Worm (Caenorhabditis elegans) whole organism, dauer: ENCODE data around the gene B0035.13.
"Not testable (repeated sequence)": the region's sequence is repeated elsewhere in the genome, so short reads cannot be mapped to it uniquely, and the experiment has no call there.

Source experiments
- unc-62 ChIP-seq: sonication (generic microtip); optimal IDR thresholded peaks from 2 replicates; lab custom pipeline; 2017; ENCODE audit warnings: missing biosample characterization, missing genetic modification reagents, missing genetic modification characterization

B0035.13 gene

DNA sequence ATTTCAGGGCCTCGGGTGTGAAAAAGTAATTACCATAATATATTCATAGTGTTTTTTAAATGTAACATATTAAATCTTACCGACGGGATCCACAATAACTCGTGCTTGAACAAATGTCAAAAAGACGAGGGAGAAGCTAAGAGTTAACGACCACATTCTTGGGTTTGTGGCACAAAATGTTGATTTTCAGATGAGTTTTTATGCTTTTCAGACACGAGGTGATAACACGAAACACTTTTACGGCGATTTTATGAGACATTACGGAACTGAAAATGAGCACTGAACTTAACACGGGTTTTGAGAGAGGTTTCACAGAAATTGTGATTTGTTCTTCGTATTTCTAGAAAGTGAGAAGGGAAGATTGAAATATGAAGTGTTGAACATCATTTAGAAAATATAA is at the start of gene B0035.13:
Gene B0035.13, minus strand, starts transcription at position 173 of the 400 bp plus-strand sequence.
- TF ChIP-seq unc-62 (GFP tag; lab: Kevin White, UChicago), result no peak

ce11 chrIV:11353946-11354458 is 47.5 kb upstream of the B0035.13 start, which contains the start of gene T01G1.2:
Gene T01G1.2, plus strand, starts transcription at chrIV:11354408.
- no peak for TF ChIP-seq unc-62 (GFP tag; lab: Kevin White, UChicago)

- no peak for TF ChIP-seq unc-62 (GFP tag; lab: Kevin White, UChicago)
Measured at ce11 chrIV:11352768-11353167, 46.2 kb upstream of the B0035.13 start.

DNA sequence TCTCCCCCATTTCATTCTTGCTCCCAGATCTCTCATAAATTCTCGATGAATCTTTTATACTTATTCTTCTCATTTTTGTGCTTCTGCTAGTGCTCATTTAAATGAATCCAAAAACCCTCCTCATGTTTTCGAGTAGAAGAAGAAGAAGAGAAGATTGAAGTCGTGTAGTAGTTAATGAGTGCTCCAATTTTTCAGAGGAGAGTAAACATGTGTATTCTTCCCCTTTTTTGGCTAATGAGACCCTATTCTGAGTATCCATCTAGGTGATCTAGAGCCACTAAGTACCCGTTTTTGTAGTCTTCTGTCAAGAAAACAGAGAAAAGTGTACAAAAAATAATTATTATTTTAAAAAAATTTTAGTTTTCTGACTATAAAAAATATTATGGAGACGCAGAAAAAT is 45.0 kb upstream of the B0035.13 start:
- no peak for TF ChIP-seq unc-62 (GFP tag; lab: Kevin White, UChicago)

- TF ChIP-seq unc-62 (GFP tag; lab: Kevin White, UChicago), result no peak
Measured at ce11 chrIV:11350809-11351208, 44.3 kb upstream of the B0035.13 start.

DNA sequence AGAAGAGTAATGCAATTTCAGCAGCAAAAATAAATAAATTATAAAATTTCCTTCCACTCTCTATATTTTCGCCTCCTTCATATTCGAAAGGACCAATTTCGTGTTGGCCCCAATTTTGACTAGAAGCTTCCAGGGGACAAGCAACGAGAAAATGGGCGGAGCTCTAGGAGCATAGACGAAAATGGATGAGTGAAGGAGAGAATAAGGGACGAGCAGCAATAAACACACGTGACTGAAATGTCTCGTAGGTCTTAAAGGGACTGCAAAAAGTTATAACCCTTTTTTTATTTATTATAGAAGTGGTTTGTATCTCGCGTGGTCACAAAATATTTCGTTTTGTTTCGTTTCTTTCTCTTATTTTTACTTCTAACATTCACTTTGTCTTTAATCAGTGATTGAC is 43.2 kb upstream of the B0035.13 start:
- no peak for TF ChIP-seq unc-62 (GFP tag; lab: Kevin White, UChicago)

- TF ChIP-seq unc-62 (GFP tag; lab: Kevin White, UChicago), result no peak
Measured at ce11 chrIV:11348822-11349221, 42.3 kb upstream of the B0035.13 start.

- TF ChIP-seq unc-62 (GFP tag; lab: Kevin White, UChicago), result no peak
Measured at ce11 chrIV:11347275-11347674, 40.8 kb upstream of the B0035.13 start.

- TF ChIP-seq unc-62 (GFP tag; lab: Kevin White, UChicago), result no peak
Measured at ce11 chrIV:11344288-11344687, 37.8 kb upstream of the B0035.13 start.

DNA sequence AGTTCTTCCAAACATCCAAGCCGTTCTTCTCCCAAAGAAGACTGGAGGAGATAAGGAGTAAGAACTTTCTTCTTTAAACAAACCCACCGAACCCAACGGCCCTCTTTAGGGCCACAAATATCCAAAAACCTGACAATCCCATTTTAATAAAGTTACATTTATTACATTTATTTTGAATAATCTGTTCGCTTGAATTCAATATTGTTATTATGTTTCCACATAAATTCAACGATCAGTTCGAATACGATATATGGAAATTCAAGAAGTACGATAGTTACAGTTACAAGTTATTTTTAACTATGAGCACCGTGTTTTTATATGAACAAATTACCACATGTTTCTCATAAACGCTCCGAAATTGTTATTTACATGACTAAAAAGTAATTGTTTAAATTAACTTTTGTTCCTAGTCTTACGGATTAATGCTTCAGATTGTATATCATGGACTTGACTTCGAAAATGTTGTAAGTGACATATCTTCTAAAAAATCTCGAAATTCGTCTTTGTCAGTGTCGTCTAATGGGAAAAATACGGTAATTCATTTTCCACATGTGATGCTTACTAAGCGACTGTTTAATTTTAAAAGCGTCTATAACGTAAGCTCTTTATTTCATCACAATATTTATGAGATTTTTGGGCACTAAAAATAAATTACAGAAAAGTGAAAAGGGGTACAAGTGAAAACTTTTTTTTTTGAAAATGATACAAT is 34.4 kb upstream of the B0035.13 start:
- TF ChIP-seq unc-62 (GFP tag; lab: Kevin White, UChicago), result no peak

ce11 chrIV:11337021-11337420 is 30.5 kb upstream of the B0035.13 start, which contains the start of gene F54E12.2:
Gene F54E12.2, minus strand, starts transcription at chrIV:11337184.
- TF ChIP-seq unc-62 (GFP tag; lab: Kevin White, UChicago), result no peak

- TF ChIP-seq unc-62 (GFP tag; lab: Kevin White, UChicago), result no peak
Measured at ce11 chrIV:11336180-11336579, 29.7 kb upstream of the B0035.13 start.

ce11 chrIV:11332751-11333150 is 26.2 kb upstream of the B0035.13 start, which contains the start of gene sart-3:
Gene sart-3, minus strand, starts transcription at chrIV:11332969.
- TF ChIP-seq unc-62 (GFP tag; lab: Kevin White, UChicago), result no peak

- TF ChIP-seq unc-62 (GFP tag; lab: Kevin White, UChicago), result no peak
Measured at ce11 chrIV:11329269-11329668, 22.7 kb upstream of the B0035.13 start, which contains the start of gene leo-1. Gene leo-1, minus strand, starts transcription at chrIV:11329369.

ce11 chrIV:11326939-11327565 is 20.5 kb upstream of the B0035.13 start, which contains the start of gene B0035.21:
Gene B0035.21, plus strand, starts transcription at chrIV:11327260.
- no peak for TF ChIP-seq unc-62 (GFP tag; lab: Kevin White, UChicago)

ce11 chrIV:11324741-11325140 is 18.2 kb upstream of the B0035.13 start, which contains the start of gene his-48:
Gene his-48, plus strand, starts transcription at chrIV:11324745.
- not testable (repeated sequence) for TF ChIP-seq unc-62 (GFP tag; lab: Kevin White, UChicago)
